Fruit fly (Drosophila melanogaster) whole organism, prepupa: ENCODE results near the gene CG31068.

ENCODE experiments used
- CG10631 ChIP-seq: fragments of 200-800 bp; sonication (Bioruptor generic); optimal IDR thresholded peaks from 2 replicates; lab custom pipeline; 2016; ENCODE audit warnings: missing biosample characterization, missing genetic modification characterization
- CG10669 ChIP-seq: fragments of 200-800 bp; sonication (Bioruptor generic); optimal IDR thresholded peaks from 3 replicates; lab custom pipeline; 2018; ENCODE audit warnings: missing biosample characterization, mild to moderate bottlenecking, missing genetic modification characterization, moderate library complexity
- CG11294 ChIP-seq: fragments of 200-800 bp; sonication (Bioruptor generic); IDR thresholded peaks from 2 replicates; pipeline ENCODE4 v1.3.6; 2022; ENCODE audit warnings: missing biosample characterization, missing genetic modification characterization
- CG11762 ChIP-seq: fragments of 200-800 bp; sonication (Bioruptor generic); optimal IDR thresholded peaks from 3 replicates; lab custom pipeline; 2016; ENCODE audit warnings: missing biosample characterization, missing genetic modification characterization; ENCODE audit not compliant: insufficient read depth
- CG11902 ChIP-seq: fragments of 200-800 bp; sonication (Bioruptor generic); optimal IDR thresholded peaks from 3 replicates; lab custom pipeline; 2016; ENCODE audit warnings: missing biosample characterization, missing genetic modification characterization
- CG1621 ChIP-seq: fragments of 200-800 bp; sonication (Bioruptor generic); optimal IDR thresholded peaks from 3 replicates; lab custom pipeline; 2018; ENCODE audit warnings: missing biosample characterization, mild to moderate bottlenecking, missing genetic modification characterization
- CG16779 ChIP-seq: fragments of 200-800 bp; sonication (Bioruptor generic); optimal IDR thresholded peaks from 3 replicates; lab custom pipeline; 2017; ENCODE audit warnings: missing biosample characterization, mild to moderate bottlenecking, missing genetic modification characterization
- CG3032 ChIP-seq: fragments of 200-800 bp; optimal IDR thresholded peaks from 2 replicates; lab custom pipeline; 2019; ENCODE audit warnings: missing biosample characterization, mild to moderate bottlenecking, missing genetic modification characterization, moderate library complexity
- CG31627 ChIP-seq: fragments of 200-800 bp; sonication (Bioruptor generic); optimal IDR thresholded peaks from 3 replicates; lab custom pipeline; 2016; ENCODE audit warnings: missing biosample characterization, missing genetic modification characterization
- CG32006 ChIP-seq: fragments of 200-800 bp; sonication (Bioruptor generic); optimal IDR thresholded peaks from 3 replicates; lab custom pipeline; 2017; ENCODE audit warnings: missing biosample characterization, mild to moderate bottlenecking, missing genetic modification characterization
- CG34406 ChIP-seq: fragments of 200-800 bp; sonication (Bioruptor generic); optimal IDR thresholded peaks from 3 replicates; lab custom pipeline; 2016; ENCODE audit warnings: missing biosample characterization, missing genetic modification characterization
- CG3919 ChIP-seq: fragments of 200-800 bp; sonication (Bioruptor generic); optimal IDR thresholded peaks from 3 replicates; lab custom pipeline; 2016; ENCODE audit warnings: missing biosample characterization, missing genetic modification characterization
- CG4318 ChIP-seq: fragments of 200-800 bp; sonication (Bioruptor generic); optimal IDR thresholded peaks from 3 replicates; lab custom pipeline; 2017; ENCODE audit warnings: missing biosample characterization, mild to moderate bottlenecking, missing genetic modification characterization
- CG6163 ChIP-seq: fragments of 200-800 bp; sonication (Bioruptor generic); IDR thresholded peaks from 3 replicates; pipeline ENCODE4 v1.3.6; 2022; ENCODE audit warnings: missing biosample characterization, missing genetic modification characterization
- CG6276 ChIP-seq: fragments of 200-800 bp; sonication (Bioruptor generic); optimal IDR thresholded peaks from 2 replicates; lab custom pipeline; 2017; ENCODE audit warnings: missing biosample characterization, mild to moderate bottlenecking, missing genetic modification characterization
- CG6792 ChIP-seq: fragments of 200-800 bp; sonication (Bioruptor generic); optimal IDR thresholded peaks from 3 replicates; lab custom pipeline; 2016; ENCODE audit warnings: missing biosample characterization, missing genetic modification characterization
- CG6808 ChIP-seq: fragments of 200-800 bp; sonication (Bioruptor generic); optimal IDR thresholded peaks from 3 replicates; lab custom pipeline; 2017; ENCODE audit warnings: missing biosample characterization, missing genetic modification characterization, mild to moderate bottlenecking, moderate library complexity, missing genetic modification reagents
- CG6854 ChIP-seq: fragments of 200-800 bp; sonication (Bioruptor generic); optimal IDR thresholded peaks from 2 replicates; lab custom pipeline; 2017; ENCODE audit warnings: missing biosample characterization, mild to moderate bottlenecking, missing genetic modification characterization
- CG7368 ChIP-seq: fragments of 200-800 bp; sonication (Bioruptor generic); optimal IDR thresholded peaks from 3 replicates; lab custom pipeline; 2016; ENCODE audit warnings: missing biosample characterization, missing genetic modification characterization
- CG8319 ChIP-seq: fragments of 200-800 bp; sonication (Bioruptor generic); optimal IDR thresholded peaks from 3 replicates; lab custom pipeline; 2016; ENCODE audit warnings: missing biosample characterization, missing genetic modification characterization
- CG8632 ChIP-seq: fragments of 200-800 bp; sonication (Bioruptor generic); optimal IDR thresholded peaks from 3 replicates; lab custom pipeline; 2016; ENCODE audit warnings: missing biosample characterization, missing genetic modification characterization
- CG9139 ChIP-seq: fragments of 200-800 bp; sonication (Bioruptor generic); optimal IDR thresholded peaks from 3 replicates; lab custom pipeline; 2017; ENCODE audit warnings: missing biosample characterization, mild to moderate bottlenecking, missing genetic modification characterization
- Eip75B ChIP-seq: fragments of 200-800 bp; sonication (Bioruptor generic); optimal IDR thresholded peaks from 3 replicates; lab custom pipeline; 2016; ENCODE audit warnings: missing biosample characterization, missing genetic modification characterization
- Eip78C ChIP-seq: fragments of 200-800 bp; sonication (Bioruptor generic); peaks from one replicate; lab custom pipeline; 2016; ENCODE audit warnings: missing biosample characterization, missing genetic modification characterization
- Ets21C ChIP-seq: fragments of 200-800 bp; sonication (Bioruptor generic); optimal IDR thresholded peaks from 3 replicates; lab custom pipeline; 2016; ENCODE audit warnings: missing biosample characterization, missing genetic modification characterization
- Ets96B ChIP-seq: fragments of 200-800 bp; optimal IDR thresholded peaks from 2 replicates; lab custom pipeline; 2019; ENCODE audit warnings: missing biosample characterization, mild to moderate bottlenecking, missing genetic modification characterization, moderate library complexity
- Gug ChIP-seq: fragments of 200-800 bp; sonication (Bioruptor generic); IDR thresholded peaks from 2 replicates; pipeline ENCODE4 v1.3.6; 2022; ENCODE audit warnings: missing biosample characterization, missing genetic modification characterization
- Hr39 ChIP-seq: fragments of 200-800 bp; sonication (Bioruptor generic); optimal IDR thresholded peaks from 2 replicates; lab custom pipeline; 2016; ENCODE audit warnings: missing biosample characterization, missing genetic modification characterization
- Hr4 ChIP-seq: fragments of 200-800 bp; sonication (Bioruptor generic); optimal IDR thresholded peaks from 3 replicates; lab custom pipeline; 2016; ENCODE audit warnings: missing biosample characterization, missing genetic modification characterization
- Lpt ChIP-seq: fragments of 200-800 bp; sonication (Bioruptor generic); optimal IDR thresholded peaks from 3 replicates; lab custom pipeline; 2016; ENCODE audit warnings: missing biosample characterization, missing genetic modification characterization
- Met ChIP-seq: fragments of 200-800 bp; sonication (Bioruptor generic); optimal IDR thresholded peaks from 3 replicates; lab custom pipeline; 2016; ENCODE audit warnings: missing biosample characterization, missing genetic modification characterization
- OdsH ChIP-seq: fragments of 200-800 bp; sonication (Bioruptor generic); optimal IDR thresholded peaks from 3 replicates; lab custom pipeline; 2016; ENCODE audit warnings: missing biosample characterization, missing genetic modification characterization
- Smox ChIP-seq: fragments of 200-800 bp; sonication (Bioruptor generic); optimal IDR thresholded peaks from 3 replicates; lab custom pipeline; 2016; ENCODE audit warnings: missing biosample characterization, missing genetic modification characterization
- Sox102F ChIP-seq: fragments of 200-800 bp; sonication (Bioruptor generic); optimal IDR thresholded peaks from 2 replicates; lab custom pipeline; 2016; ENCODE audit warnings: missing biosample characterization, mild to moderate bottlenecking, missing genetic modification characterization
- Sox14 ChIP-seq: fragments of 200-800 bp; sonication (Bioruptor generic); optimal IDR thresholded peaks from 3 replicates; lab custom pipeline; 2016; ENCODE audit warnings: missing biosample characterization, missing genetic modification characterization
- Sox15 ChIP-seq: fragments of 200-800 bp; sonication (Bioruptor generic); optimal IDR thresholded peaks from 3 replicates; lab custom pipeline; 2016; ENCODE audit warnings: missing biosample characterization, missing genetic modification characterization
- achi ChIP-seq: fragments of 200-800 bp; sonication (Bioruptor generic); optimal IDR thresholded peaks from 3 replicates; lab custom pipeline; 2016; ENCODE audit warnings: missing biosample characterization, missing genetic modification characterization
- acj6 ChIP-seq: fragments of 200-800 bp; sonication (Bioruptor generic); optimal IDR thresholded peaks from 3 replicates; lab custom pipeline; 2016; ENCODE audit warnings: missing biosample characterization, missing genetic modification characterization
- cyc ChIP-seq: fragments of 200-800 bp; sonication (Bioruptor generic); optimal IDR thresholded peaks from 3 replicates; lab custom pipeline; 2016; ENCODE audit warnings: missing biosample characterization, missing genetic modification characterization
- dac ChIP-seq: fragments of 200-800 bp; sonication (Bioruptor generic); optimal IDR thresholded peaks from 2 replicates; lab custom pipeline; 2017; ENCODE audit warnings: missing biosample characterization, mild to moderate bottlenecking, missing genetic modification characterization
- eg ChIP-seq: fragments of 200-800 bp; sonication (Bioruptor generic); IDR thresholded peaks from 3 replicates; pipeline ENCODE4 v1.3.6; 2022; ENCODE audit warnings: missing biosample characterization, missing genetic modification characterization
- esn ChIP-seq: fragments of 200-800 bp; sonication (Bioruptor generic); optimal IDR thresholded peaks from 2 replicates; lab custom pipeline; 2016; ENCODE audit warnings: missing biosample characterization, mild to moderate bottlenecking, missing genetic modification characterization, moderate library complexity
- fd59A ChIP-seq: fragments of 200-800 bp; sonication (Bioruptor generic); optimal IDR thresholded peaks from 2 replicates; lab custom pipeline; 2017; ENCODE audit warnings: missing biosample characterization, mild to moderate bottlenecking, missing genetic modification characterization, missing genetic modification reagents
- fkh ChIP-seq: fragments of 200-800 bp; sonication (Bioruptor generic); optimal IDR thresholded peaks from 3 replicates; lab custom pipeline; 2017; ENCODE audit warnings: missing biosample characterization, mild to moderate bottlenecking, missing genetic modification characterization, moderate library complexity
- lz ChIP-seq: fragments of 200-800 bp; sonication (Bioruptor generic); optimal IDR thresholded peaks from 3 replicates; lab custom pipeline; 2016; ENCODE audit warnings: missing biosample characterization, missing genetic modification characterization
- net ChIP-seq: fragments of 200-800 bp; sonication (Bioruptor generic); optimal IDR thresholded peaks from 3 replicates; lab custom pipeline; 2016; ENCODE audit warnings: missing biosample characterization, missing genetic modification characterization
- pdm3 ChIP-seq: fragments of 200-800 bp; sonication (Bioruptor generic); optimal IDR thresholded peaks from 3 replicates; lab custom pipeline; 2016; ENCODE audit warnings: missing biosample characterization, missing genetic modification characterization
- salr ChIP-seq, 2 experiments: fragments of 200-800 bp; sonication (Bioruptor generic); optimal IDR thresholded peaks; 3 replicates each; lab custom pipeline; 2016 to 2018; ENCODE audit warnings: missing biosample characterization in 2 of 2, missing genetic modification characterization in 2 of 2, mild to moderate bottlenecking in 1 of 2
- spab ChIP-seq: fragments of 200-800 bp; sonication (Bioruptor generic); optimal IDR thresholded peaks from 2 replicates; lab custom pipeline; 2017; ENCODE audit warnings: missing biosample characterization, mild to moderate bottlenecking, missing genetic modification characterization, missing genetic modification reagents
- ss ChIP-seq, 2 experiments: fragments of 200-800 bp; sonication (Bioruptor generic); optimal IDR thresholded peaks; 2 replicates in 1 of 2; 3 replicates in 1 of 2; lab custom pipeline; 2017 to 2018; ENCODE audit warnings: mild to moderate bottlenecking in 2 of 2, missing biosample characterization in 2 of 2, missing genetic modification characterization in 2 of 2, moderate library complexity in 1 of 2
- svp ChIP-seq: fragments of 200-800 bp; sonication (Bioruptor generic); peaks from one replicate; lab custom pipeline; 2016; ENCODE audit warnings: missing biosample characterization, missing genetic modification characterization
- topi ChIP-seq: fragments of 200-800 bp; sonication (Bioruptor generic); optimal IDR thresholded peaks from 3 replicates; lab custom pipeline; 2016; ENCODE audit warnings: missing biosample characterization, missing genetic modification characterization
- vri ChIP-seq: fragments of 200-800 bp; sonication (Bioruptor generic); optimal IDR thresholded peaks from 3 replicates; lab custom pipeline; 2016; ENCODE audit warnings: missing biosample characterization, mild to moderate bottlenecking, missing genetic modification characterization

Gene CG31068

dm6 chr3R:27197581-27197980 is 35.9 kb upstream of the CG31068 start:
- TF ChIP-seq Ets96B (tag; lab: Kevin White, UChicago) (peak; percentile 49), Gug (GFP tag; lab: Robert Waterston, UW) (no peak), CG11902 (GFP tag; lab: Kevin White, UChicago) (no peak), CG11762 (GFP tag; lab: Kevin White, UChicago) (no peak), pdm3 (GFP tag; lab: Kevin White, UChicago) (peak; percentile 24), CG10631 (GFP tag; lab: Kevin White, UChicago) (peak; percentile 48), fkh (GFP tag; lab: Kevin White, UChicago) (no peak), CG3919 (GFP tag; lab: Kevin White, UChicago) (peak; percentile 63), Sox102F (no peak), esn (GFP tag; lab: Kevin White, UChicago) (peak; percentile 40), Eip78C (GFP tag; lab: Kevin White, UChicago) (peak; percentile 88), spab (GFP tag; lab: Kevin White, UChicago) (peak; percentile 40), CG6808 (GFP tag; lab: Kevin White, UChicago) (peak; percentile 52), eg (GFP tag; lab: Robert Waterston, UW) (no peak), salr (GFP tag; optimal IDR thresholded peaks at IDR 0.05; lab: Kevin White, UChicago) (peak in 1 of 2 experiments; percentile 14), Sox15 (no peak), CG8632 (GFP tag; lab: Kevin White, UChicago) (no peak), topi (GFP tag; lab: Kevin White, UChicago) (peak; percentile 26), fd59A (GFP tag; lab: Kevin White, UChicago) (peak; percentile 10), svp (GFP tag; lab: Kevin White, UChicago) (peak; percentile 73), acj6 (GFP tag; lab: Kevin White, UChicago) (peak; percentile 44), CG8319 (GFP tag; lab: Kevin White, UChicago) (no peak), net (GFP tag; lab: Kevin White, UChicago) (no peak), lz (peak; percentile 15), CG11294 (no peak), CG9139 (GFP tag; lab: Kevin White, UChicago) (peak; percentile 6), CG16779 (tag; lab: Kevin White, UChicago) (no peak), Hr4 (GFP tag; lab: Kevin White, UChicago) (peak; percentile 27), CG31627 (no peak), CG1621 (tag; lab: Kevin White, UChicago) (peak; percentile 11), achi (GFP tag; lab: Kevin White, UChicago) (peak; percentile 46), CG34406 (peak; percentile 14), CG3032 (peak; percentile 39), cyc (GFP tag; lab: Kevin White, UChicago) (no peak), Eip75B (GFP tag; lab: Kevin White, UChicago) (peak; percentile 22), CG32006 (GFP tag; lab: Kevin White, UChicago) (peak; percentile 4), Sox14 (GFP tag; lab: Kevin White, UChicago) (peak; percentile 4), CG4318 (no peak), CG10669 (GFP tag; lab: Kevin White, UChicago) (peak; percentile 40), CG6163 (GFP tag; lab: Robert Waterston, UW) (0 out of 3 replicates have a peak, but pooled peaks have one; percentile 21), vri (GFP tag; lab: Kevin White, UChicago) (no peak), CG7368 (GFP tag; lab: Kevin White, UChicago) (no peak), dac (GFP tag; lab: Kevin White, UChicago) (no peak), Ets21C (GFP tag; lab: Kevin White, UChicago) (no peak), OdsH (GFP tag; lab: Kevin White, UChicago) (peak; percentile 35), CG6854 (GFP tag; lab: Kevin White, UChicago) (no peak), Hr39 (GFP tag; lab: Kevin White, UChicago) (peak; percentile 6), Lpt (GFP tag; lab: Kevin White, UChicago) (no peak), Met (GFP tag; lab: Kevin White, UChicago) (no peak), CG6276 (no peak), Smox (GFP tag; lab: Kevin White, UChicago) (peak; percentile 10), ss (GFP tag; optimal IDR thresholded peaks at IDR 0.05; lab: Kevin White, UChicago) (peak in 1 of 2 experiments; percentile 18), CG6792 (GFP tag; lab: Kevin White, UChicago) (no peak)
